Fruit fly (Drosophila melanogaster) whole organism, embryonic: ENCODE data around the gene CG5021.

Experiments used
- Abd-B ChIP-seq: fragments of 200-800 bp; sonication (Bioruptor generic); optimal IDR thresholded peaks from 2 replicates; lab custom pipeline; 2018; ENCODE audit warnings: missing biosample characterization, mild to moderate bottlenecking, missing genetic modification characterization, moderate library complexity
- Asciz ChIP-seq: fragments of 200-800 bp; sonication (Bioruptor generic); optimal IDR thresholded peaks from 2 replicates; lab custom pipeline; 2017; ENCODE audit warnings: missing biosample characterization, mild to moderate bottlenecking, missing genetic modification characterization, missing genetic modification reagents
- CG10462 ChIP-seq: fragments of 200-800 bp; sonication (Bioruptor generic); optimal IDR thresholded peaks from 2 replicates; lab custom pipeline; 2016; ENCODE audit warnings: missing biosample characterization, missing genetic modification characterization
- CG10543 ChIP-seq: fragments of 200-800 bp; sonication (Bioruptor generic); optimal IDR thresholded peaks from 3 replicates; lab custom pipeline; 2017; ENCODE audit warnings: missing biosample characterization, mild to moderate bottlenecking, missing genetic modification characterization, moderate library complexity
- CG10565 ChIP-seq: fragments of 200-800 bp; sonication (Bioruptor generic); optimal IDR thresholded peaks from 3 replicates; lab custom pipeline; 2016; ENCODE audit warnings: missing biosample characterization, mild to moderate bottlenecking, missing genetic modification characterization
- CG11504 ChIP-seq: fragments of 200-800 bp; sonication (Bioruptor generic); optimal IDR thresholded peaks from 3 replicates; lab custom pipeline; 2019; ENCODE audit warnings: missing biosample characterization, mild to moderate bottlenecking, missing genetic modification characterization, moderate library complexity
- CG12071 ChIP-seq: fragments of 200-800 bp; sonication (Bioruptor generic); optimal IDR thresholded peaks from 3 replicates; lab custom pipeline; 2018; ENCODE audit warnings: missing biosample characterization, mild to moderate bottlenecking, missing genetic modification characterization
- CG13287 ChIP-seq: fragments of 200-800 bp; sonication (Bioruptor generic); IDR thresholded peaks from 2 replicates; pipeline ENCODE4 v1.3.6; 2022; ENCODE audit warnings: missing biosample characterization, missing genetic modification characterization; ENCODE audit not compliant: partially characterized antibody
- CG13424 ChIP-seq: fragments of 200-800 bp; sonication (Bioruptor generic); optimal IDR thresholded peaks from 2 replicates; lab custom pipeline; 2019; ENCODE audit warnings: missing biosample characterization, mild to moderate bottlenecking, missing genetic modification characterization, moderate library complexity
- CG16863 ChIP-seq: fragments of 200-800 bp; sonication (Bioruptor generic); optimal IDR thresholded peaks from 3 replicates; lab custom pipeline; 2016; ENCODE audit warnings: missing biosample characterization, missing genetic modification characterization
- CG17568 ChIP-seq: fragments of 200-800 bp; sonication (Bioruptor generic); optimal IDR thresholded peaks from 2 replicates; lab custom pipeline; 2018; ENCODE audit warnings: missing biosample characterization, mild to moderate bottlenecking, missing genetic modification characterization, moderate library complexity
- CG2202 ChIP-seq: fragments of 200-800 bp; sonication (Bioruptor generic); optimal IDR thresholded peaks from 2 replicates; lab custom pipeline; 2018; ENCODE audit warnings: missing biosample characterization, mild to moderate bottlenecking, missing genetic modification characterization
- CG30431 ChIP-seq: fragments of 200-800 bp; sonication (Bioruptor generic); optimal IDR thresholded peaks from 2 replicates; lab custom pipeline; 2017; ENCODE audit warnings: missing biosample characterization, missing genetic modification characterization
- CG6272 ChIP-seq: fragments of 200-800 bp; sonication (Bioruptor generic); IDR thresholded peaks from 2 replicates; pipeline ENCODE4 v1.3.6; 2022; ENCODE audit warnings: missing biosample characterization, missing genetic modification characterization
- CG6689 ChIP-seq: fragments of 200-800 bp; sonication (Bioruptor generic); IDR thresholded peaks from 2 replicates; pipeline ENCODE4 v1.3.6; 2022; ENCODE audit warnings: missing biosample characterization, missing genetic modification characterization
- CG6854 ChIP-seq: fragments of 200-800 bp; sonication (Bioruptor generic); optimal IDR thresholded peaks from 3 replicates; lab custom pipeline; 2017; ENCODE audit warnings: missing biosample characterization, mild to moderate bottlenecking, missing genetic modification characterization
- CG8765 ChIP-seq: fragments of 200-800 bp; sonication (Bioruptor generic); IDR thresholded peaks from 2 replicates; pipeline ENCODE4 v1.3.6; 2022; ENCODE audit warnings: missing biosample characterization, missing genetic modification characterization
- CG9609 ChIP-seq: fragments of 200-800 bp; sonication (Bioruptor generic); optimal IDR thresholded peaks from 3 replicates; lab custom pipeline; 2016; ENCODE audit warnings: missing biosample characterization, missing genetic modification characterization
- Deaf1 ChIP-seq: fragments of 200-800 bp; optimal IDR thresholded peaks from 3 replicates; lab custom pipeline; 2019; ENCODE audit warnings: missing biosample characterization, mild to moderate bottlenecking, missing genetic modification characterization, moderate library complexity
- Dll ChIP-seq: fragments of 200-800 bp; sonication (Bioruptor generic); IDR thresholded peaks from 4 replicates; pipeline ENCODE4 v1.3.6; 2022; ENCODE audit warnings: missing biosample characterization, missing genetic modification characterization; ENCODE audit not compliant: partially characterized antibody
- H15 ChIP-seq: fragments of 200-800 bp; sonication (Bioruptor generic); IDR thresholded peaks from 3 replicates; pipeline ENCODE4 v1.3.6; 2022; ENCODE audit warnings: missing biosample characterization, missing genetic modification characterization
- Hmr ChIP-seq: fragments of 200-800 bp; sonication (Bioruptor generic); optimal IDR thresholded peaks from 3 replicates; lab custom pipeline; 2017; ENCODE audit warnings: mild to moderate bottlenecking, missing biosample characterization, missing genetic modification reagents, missing genetic modification characterization
- Hr3 ChIP-seq: fragments of 200-800 bp; sonication (Bioruptor generic); optimal IDR thresholded peaks from 3 replicates; lab custom pipeline; 2016; ENCODE audit warnings: missing biosample characterization, missing genetic modification characterization
- Lhr ChIP-seq: fragments of 200-800 bp; sonication (Bioruptor generic); optimal IDR thresholded peaks from 3 replicates; lab custom pipeline; 2017; ENCODE audit warnings: mild to moderate bottlenecking, missing biosample characterization, missing genetic modification reagents, missing genetic modification characterization
- Nf-YC ChIP-seq: fragments of 200-800 bp; optimal IDR thresholded peaks from 3 replicates; lab custom pipeline; 2019; ENCODE audit warnings: missing biosample characterization, mild to moderate bottlenecking, missing genetic modification characterization, moderate library complexity
- Sox100B ChIP-seq: fragments of 200-800 bp; sonication (Bioruptor generic); optimal IDR thresholded peaks from 3 replicates; lab custom pipeline; 2018; ENCODE audit warnings: missing biosample characterization, mild to moderate bottlenecking, missing genetic modification characterization
- abd-A ChIP-seq: fragments of 200-800 bp; sonication (Bioruptor generic); optimal IDR thresholded peaks from 3 replicates; lab custom pipeline; 2019; ENCODE audit warnings: missing biosample characterization, mild to moderate bottlenecking, missing genetic modification characterization, moderate library complexity
- ara ChIP-seq: fragments of 200-800 bp; sonication (Bioruptor generic); IDR thresholded peaks from 2 replicates; pipeline ENCODE4 v1.3.6; 2022; ENCODE audit warnings: missing biosample characterization, missing genetic modification characterization
- chinmo ChIP-seq: fragments of 200-800 bp; sonication (Bioruptor generic); IDR thresholded peaks from 4 replicates; pipeline ENCODE4 v1.3.6; 2022; ENCODE audit warnings: missing biosample characterization, missing genetic modification characterization; ENCODE audit not compliant: partially characterized antibody
- ci ChIP-seq: fragments of 200-800 bp; sonication (Bioruptor generic); IDR thresholded peaks from 3 replicates; pipeline ENCODE4 v1.3.6; 2022; ENCODE audit warnings: missing biosample characterization, missing genetic modification characterization
- danr ChIP-seq: fragments of 200-800 bp; sonication (Bioruptor generic); IDR thresholded peaks from 2 replicates; pipeline ENCODE4 v1.3.6; 2022; ENCODE audit warnings: missing biosample characterization, missing genetic modification characterization
- dati ChIP-seq: fragments of 200-800 bp; sonication (Bioruptor generic); IDR thresholded peaks from 2 replicates; pipeline ENCODE4 v1.3.6; 2022; ENCODE audit warnings: missing biosample characterization, missing genetic modification characterization
- emc ChIP-seq: fragments of 200-800 bp; sonication (Bioruptor generic); optimal IDR thresholded peaks from 2 replicates; lab custom pipeline; 2016; ENCODE audit warnings: missing biosample characterization, missing genetic modification characterization
- esg ChIP-seq: fragments of 200-800 bp; sonication (Bioruptor generic); conservative IDR thresholded peaks from 2 replicates; pipeline ENCODE4 v1.3.6; 2022; ENCODE audit warnings: missing biosample characterization, missing genetic modification characterization
- gfzf ChIP-seq: fragments of 200-800 bp; sonication (Bioruptor generic); optimal IDR thresholded peaks from 2 replicates; lab custom pipeline; 2016; ENCODE audit warnings: missing biosample characterization, mild to moderate bottlenecking, missing genetic modification characterization, moderate library complexity
- gsb ChIP-seq: fragments of 200-800 bp; sonication (Bioruptor generic); IDR thresholded peaks from 2 replicates; pipeline ENCODE4 v1.3.6; 2022; ENCODE audit warnings: missing biosample characterization, missing genetic modification characterization
- ham ChIP-seq: fragments of 200-800 bp; sonication (Bioruptor generic); IDR thresholded peaks from 2 replicates; pipeline ENCODE4 v1.3.6; 2022; ENCODE audit warnings: missing biosample characterization, missing genetic modification characterization
- jing ChIP-seq: fragments of 200-800 bp; sonication (Bioruptor generic); optimal IDR thresholded peaks from 2 replicates; lab custom pipeline; 2018; ENCODE audit warnings: missing biosample characterization, mild to moderate bottlenecking, missing genetic modification characterization
- lilli ChIP-seq: fragments of 200-800 bp; sonication (Bioruptor generic); optimal IDR thresholded peaks from 3 replicates; lab custom pipeline; 2016; ENCODE audit warnings: missing biosample characterization, missing genetic modification characterization
- lmd ChIP-seq: fragments of 200-800 bp; sonication (Bioruptor generic); IDR thresholded peaks from 2 replicates; pipeline ENCODE4 v1.3.6; 2022; ENCODE audit warnings: missing biosample characterization, missing genetic modification characterization
- oc ChIP-seq: fragments of 200-800 bp; sonication (Bioruptor generic); optimal IDR thresholded peaks from 2 replicates; lab custom pipeline; 2018; ENCODE audit warnings: missing biosample characterization, mild to moderate bottlenecking, missing genetic modification characterization, moderate library complexity
- phol ChIP-seq: fragments of 200-800 bp; sonication (Bioruptor generic); optimal IDR thresholded peaks from 3 replicates; lab custom pipeline; 2018; ENCODE audit warnings: missing biosample characterization, mild to moderate bottlenecking, missing genetic modification characterization, moderate library complexity
- pum ChIP-seq: fragments of 200-800 bp; sonication (Bioruptor generic); optimal IDR thresholded peaks from 2 replicates; lab custom pipeline; 2016; ENCODE audit warnings: missing biosample characterization, missing genetic modification characterization
- repo ChIP-seq: fragments of 200-800 bp; sonication (Bioruptor generic); optimal IDR thresholded peaks from 2 replicates; lab custom pipeline; 2016; ENCODE audit warnings: missing biosample characterization, missing genetic modification characterization
- rib ChIP-seq: fragments of 200-800 bp; sonication (Bioruptor generic); IDR thresholded peaks from 2 replicates; pipeline ENCODE4 v1.3.6; 2022; ENCODE audit warnings: missing biosample characterization, missing genetic modification characterization
- ro ChIP-seq: fragments of 200-800 bp; sonication (Bioruptor generic); IDR thresholded peaks from 2 replicates; pipeline ENCODE4 v1.3.6; 2022; ENCODE audit warnings: missing biosample characterization, missing genetic modification characterization
- seq ChIP-seq: fragments of 200-800 bp; sonication (Bioruptor generic); IDR thresholded peaks from 2 replicates; pipeline ENCODE4 v1.3.6; 2022; ENCODE audit warnings: missing biosample characterization, missing genetic modification characterization
- sima ChIP-seq: fragments of 200-800 bp; sonication (Bioruptor generic); optimal IDR thresholded peaks from 2 replicates; lab custom pipeline; 2016; ENCODE audit warnings: missing biosample characterization, missing genetic modification characterization
- trem ChIP-seq: fragments of 200-800 bp; optimal IDR thresholded peaks from 3 replicates; lab custom pipeline; 2019; ENCODE audit warnings: missing biosample characterization, mild to moderate bottlenecking, missing genetic modification characterization, moderate library complexity
- trh ChIP-seq: fragments of 200-800 bp; sonication (Bioruptor generic); optimal IDR thresholded peaks from 2 replicates; lab custom pipeline; 2016; ENCODE audit warnings: missing biosample characterization, missing genetic modification characterization
- zfh2 ChIP-seq: fragments of 200-800 bp; sonication (Bioruptor generic); optimal IDR thresholded peaks from 2 replicates; lab custom pipeline; 2016; ENCODE audit warnings: missing biosample characterization, missing genetic modification characterization

The CG5021 gene

DNA sequence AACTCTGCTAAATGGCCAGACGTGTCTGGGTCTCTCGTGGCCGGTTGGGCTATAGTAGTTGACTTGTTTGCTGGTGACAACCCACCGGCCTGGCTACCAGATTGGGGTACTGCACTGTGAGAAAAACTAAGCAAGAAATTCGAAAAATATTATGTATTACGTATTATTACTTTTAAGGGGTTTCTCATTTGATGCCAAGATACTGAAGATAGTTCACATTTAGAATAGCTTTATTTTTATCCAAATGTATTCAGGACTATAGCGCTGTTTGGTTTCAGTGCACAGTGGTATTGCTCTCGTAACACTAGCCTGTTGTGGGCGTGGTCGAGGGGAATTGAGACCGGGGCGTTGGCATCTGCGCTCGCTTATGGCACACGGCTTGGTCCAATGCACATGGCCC lies 45.9 kb upstream of the CG5021 start (continued):
- TF ChIP-seq oc (tag; lab: Kevin White, UChicago): peak; percentile 31
- TF ChIP-seq ham (GFP tag; lab: Robert Waterston, UW): no peak
- TF ChIP-seq Dll (GFP tag; lab: Robert Waterston, UW): no peak
- TF ChIP-seq zfh2: peak; percentile 38
- no peak for TF ChIP-seq sima (GFP tag; lab: Kevin White, UChicago)
- TF ChIP-seq rib: no peak
- TF ChIP-seq repo (GFP tag; lab: Kevin White, UChicago): no peak
- no peak for TF ChIP-seq CG8765 (GFP tag; lab: Robert Waterston, UW)
- TF ChIP-seq CG13424 (tag; lab: Kevin White, UChicago): peak; percentile 72
- peak; percentile 86 for TF ChIP-seq ci
- TF ChIP-seq gfzf: no peak
- TF ChIP-seq CG6272 (GFP tag; lab: Robert Waterston, UW): no peak
- peak; percentile 66 for TF ChIP-seq CG6689 (GFP tag; lab: Robert Waterston, UW)
- TF ChIP-seq pum: peak; percentile 51
- TF ChIP-seq abd-A (tag; lab: Kevin White, UChicago): no peak
- TF ChIP-seq CG13287: no peak
- TF ChIP-seq Abd-B (GFP tag; lab: Kevin White, UChicago): no peak
- TF ChIP-seq Deaf1: peak; percentile 18
- TF ChIP-seq CG9609: peak; percentile 30
- peak; percentile 73 for TF ChIP-seq Sox100B (GFP tag; lab: Kevin White, UChicago)
- peak; percentile 28 for TF ChIP-seq Nf-YC (tag; lab: Kevin White, UChicago)
- peak; percentile 62; the same call in 1 of the 3 replicates for TF ChIP-seq H15 (GFP tag; lab: Robert Waterston, UW)
- peak; percentile 69 for TF ChIP-seq CG12071 (GFP tag; lab: Kevin White, UChicago)
- peak; percentile 53 for TF ChIP-seq Hr3 (GFP tag; lab: Kevin White, UChicago)
- TF ChIP-seq lmd (GFP tag; lab: Robert Waterston, UW): peak; percentile 71
- TF ChIP-seq ro (GFP tag; lab: Robert Waterston, UW): 0 out of 2 replicates have a peak, but pooled peaks have one; percentile 23
- peak; percentile 85 for TF ChIP-seq CG11504 (tag; lab: Kevin White, UChicago)
- peak; percentile 64 for TF ChIP-seq lilli
- no peak for TF ChIP-seq CG30431 (GFP tag; lab: Kevin White, UChicago)
- TF ChIP-seq CG10462 (GFP tag; lab: Kevin White, UChicago): peak; percentile 20
- TF ChIP-seq CG16863 (GFP tag; lab: Kevin White, UChicago): peak; percentile 64
- TF ChIP-seq CG17568 (GFP tag; lab: Kevin White, UChicago): peak; percentile 29
- TF ChIP-seq Hmr (GFP tag; lab: Kevin White, UChicago): peak; percentile 49
- TF ChIP-seq gsb (GFP tag; lab: Robert Waterston, UW): no peak
- TF ChIP-seq phol: peak; percentile 68
- peak; percentile 51 for TF ChIP-seq jing (GFP tag; lab: Kevin White, UChicago)
- no peak for TF ChIP-seq chinmo (GFP tag; lab: Robert Waterston, UW)
- peak; percentile 59 for TF ChIP-seq Asciz
- no peak for TF ChIP-seq CG6854 (GFP tag; lab: Kevin White, UChicago)
- no peak for TF ChIP-seq CG10543 (GFP tag; lab: Kevin White, UChicago)
- no peak for TF ChIP-seq CG10565
- peak; percentile 62 for TF ChIP-seq seq (GFP tag; lab: Robert Waterston, UW)
- peak; percentile 68 for TF ChIP-seq esg
- TF ChIP-seq emc (GFP tag; lab: Kevin White, UChicago): no peak
- TF ChIP-seq CG2202: no peak
- TF ChIP-seq dati (GFP tag; lab: Robert Waterston, UW): no peak; the same call in 1 of the 2 replicates
- no peak for TF ChIP-seq Lhr (GFP tag; lab: Kevin White, UChicago)
- peak; percentile 47; the same call in 1 of the 2 replicates for TF ChIP-seq danr (GFP tag; lab: Robert Waterston, UW)
- no peak for TF ChIP-seq trh
- TF ChIP-seq ara (GFP tag; lab: Robert Waterston, UW): peak; percentile 54; the same call in 1 of the 2 replicates
- peak; percentile 17 for TF ChIP-seq trem (tag; lab: Kevin White, UChicago)
